Fruit fly (Drosophila melanogaster) whole organism, embryonic: Measurements from ENCODE around the gene CG31792.

ENCODE experiments used
- Blimp-1 ChIP-seq: fragments of 200-800 bp; sonication (Bioruptor generic); optimal IDR thresholded peaks from 3 replicates; lab custom pipeline; 2018; ENCODE audit warnings: missing biosample characterization, missing genetic modification characterization, mild to moderate bottlenecking, moderate library complexity, missing genetic modification reagents
- CG10267 ChIP-seq: fragments of 200-800 bp; sonication (Bioruptor generic); optimal IDR thresholded peaks from 2 replicates; lab custom pipeline; 2018; ENCODE audit warnings: missing biosample characterization, mild to moderate bottlenecking, missing genetic modification characterization, moderate library complexity
- CG10274 ChIP-seq: fragments of 200-800 bp; sonication (Bioruptor generic); optimal IDR thresholded peaks from 3 replicates; lab custom pipeline; 2017; ENCODE audit warnings: missing biosample characterization, mild to moderate bottlenecking, missing genetic modification characterization
- CG11695 ChIP-seq: fragments of 200-800 bp; sonication (Bioruptor generic); IDR thresholded peaks from 3 replicates; pipeline ENCODE4 v1.3.6; 2022; ENCODE audit warnings: missing biosample characterization, missing genetic modification characterization
- CG12104 ChIP-seq: fragments of 200-800 bp; sonication (Bioruptor generic); optimal IDR thresholded peaks from 3 replicates; lab custom pipeline; 2016; ENCODE audit warnings: missing biosample characterization, missing genetic modification characterization
- CG12219 ChIP-seq: fragments of 200-800 bp; sonication (Bioruptor generic); optimal IDR thresholded peaks from 3 replicates; lab custom pipeline; 2018; ENCODE audit warnings: missing biosample characterization, mild to moderate bottlenecking, missing genetic modification characterization
- CG12299 ChIP-seq: fragments of 200-800 bp; sonication (Bioruptor generic); optimal IDR thresholded peaks from 2 replicates; lab custom pipeline; 2018; ENCODE audit warnings: missing biosample characterization, mild to moderate bottlenecking, missing genetic modification characterization
- CG12769 ChIP-seq: fragments of 200-800 bp; sonication (Bioruptor generic); optimal IDR thresholded peaks from 2 replicates; lab custom pipeline; 2019; ENCODE audit warnings: missing biosample characterization, mild to moderate bottlenecking, missing genetic modification characterization, moderate library complexity
- CG13424 ChIP-seq: fragments of 200-800 bp; sonication (Bioruptor generic); optimal IDR thresholded peaks from 2 replicates; lab custom pipeline; 2019; ENCODE audit warnings: missing biosample characterization, mild to moderate bottlenecking, missing genetic modification characterization, moderate library complexity
- CG13624 ChIP-seq: fragments of 200-800 bp; sonication (Bioruptor generic); optimal IDR thresholded peaks from 2 replicates; lab custom pipeline; 2016; ENCODE audit warnings: missing biosample characterization, missing genetic modification characterization
- CG15011 ChIP-seq: fragments of 200-800 bp; sonication (Bioruptor generic); optimal IDR thresholded peaks from 3 replicates; lab custom pipeline; 2018; ENCODE audit warnings: missing biosample characterization, mild to moderate bottlenecking, missing genetic modification characterization
- CG15696 ChIP-seq: fragments of 200-800 bp; sonication (Bioruptor generic); optimal IDR thresholded peaks from 2 replicates; lab custom pipeline; 2019; ENCODE audit warnings: missing biosample characterization, mild to moderate bottlenecking, missing genetic modification characterization, moderate library complexity
- CG17359 ChIP-seq: fragments of 200-800 bp; sonication (Bioruptor generic); optimal IDR thresholded peaks from 3 replicates; lab custom pipeline; 2018; ENCODE audit warnings: missing biosample characterization, mild to moderate bottlenecking, missing genetic modification characterization, moderate library complexity
- CG18476 ChIP-seq: fragments of 200-800 bp; sonication (Bioruptor generic); optimal IDR thresholded peaks from 2 replicates; lab custom pipeline; 2016; ENCODE audit warnings: missing biosample characterization, mild to moderate bottlenecking, missing genetic modification characterization
- CG2129 ChIP-seq: fragments of 200-800 bp; sonication (Bioruptor generic); IDR thresholded peaks from 2 replicates; pipeline ENCODE4 v1.3.6; 2022; ENCODE audit warnings: missing biosample characterization, missing genetic modification characterization; ENCODE audit not compliant: partially characterized antibody
- CG3407 ChIP-seq: fragments of 200-800 bp; sonication (Bioruptor generic); optimal IDR thresholded peaks from 2 replicates; lab custom pipeline; 2018; ENCODE audit warnings: missing biosample characterization, mild to moderate bottlenecking, missing genetic modification characterization
- CG3995 ChIP-seq: fragments of 200-800 bp; sonication (Bioruptor generic); optimal IDR thresholded peaks from 3 replicates; lab custom pipeline; 2016; ENCODE audit warnings: missing biosample characterization, missing genetic modification characterization
- CG4424 ChIP-seq: fragments of 200-800 bp; sonication (Bioruptor generic); optimal IDR thresholded peaks from 3 replicates; lab custom pipeline; 2016; ENCODE audit warnings: missing biosample characterization, missing genetic modification characterization
- CG6175 ChIP-seq: fragments of 200-800 bp; sonication (Bioruptor generic); IDR thresholded peaks from 3 replicates; pipeline ENCODE4 v1.3.6; 2022; ENCODE audit warnings: missing biosample characterization, missing genetic modification characterization
- CG6813 ChIP-seq: fragments of 200-800 bp; sonication (Bioruptor generic); optimal IDR thresholded peaks from 2 replicates; lab custom pipeline; 2017; ENCODE audit warnings: missing biosample characterization, missing genetic modification characterization, mild to moderate bottlenecking, moderate library complexity, missing genetic modification reagents
- CG9215 ChIP-seq: fragments of 200-800 bp; sonication (Bioruptor generic); IDR thresholded peaks from 2 replicates; pipeline ENCODE4 v1.3.6; 2022; ENCODE audit warnings: missing biosample characterization, missing genetic modification characterization
- CkIIα-i1 ChIP-seq: fragments of 200-800 bp; sonication (Bioruptor generic); IDR thresholded peaks from 2 replicates; pipeline ENCODE4 v1.3.6; 2022; ENCODE audit warnings: missing biosample characterization, missing genetic modification characterization
- Doc2 ChIP-seq: fragments of 200-800 bp; sonication (Bioruptor generic); IDR thresholded peaks from 2 replicates; pipeline ENCODE4 v1.3.6; 2022; ENCODE audit warnings: missing biosample characterization, missing genetic modification characterization
- Ets65A ChIP-seq: fragments of 200-800 bp; sonication (Bioruptor generic); peaks from one replicate; lab custom pipeline; 2016; ENCODE audit warnings: missing biosample characterization, missing genetic modification characterization
- Max ChIP-seq: fragments of 200-800 bp; sonication (Bioruptor generic); optimal IDR thresholded peaks from 2 replicates; lab custom pipeline; 2016; ENCODE audit warnings: missing biosample characterization, mild to moderate bottlenecking, missing genetic modification characterization
- Nf-YB ChIP-seq: fragments of 200-800 bp; sonication (Bioruptor generic); optimal IDR thresholded peaks from 3 replicates; lab custom pipeline; 2019; ENCODE audit warnings: missing biosample characterization, mild to moderate bottlenecking, missing genetic modification characterization, moderate library complexity
- NfI ChIP-seq: fragments of 200-800 bp; sonication (Bioruptor generic); optimal IDR thresholded peaks from 3 replicates; lab custom pipeline; 2018; ENCODE audit warnings: missing biosample characterization, mild to moderate bottlenecking, missing genetic modification characterization, moderate library complexity
- Poxn ChIP-seq: fragments of 200-800 bp; sonication (Bioruptor generic); IDR thresholded peaks from 2 replicates; pipeline ENCODE4 v1.3.6; 2022; ENCODE audit warnings: missing biosample characterization, missing genetic modification characterization
- Ravus ChIP-seq: fragments of 200-800 bp; sonication (Bioruptor generic); IDR thresholded peaks from 2 replicates; pipeline ENCODE4 v1.3.6; 2022; ENCODE audit warnings: missing biosample characterization, missing genetic modification characterization
- Taf1 ChIP-seq: fragments of 200-800 bp; sonication (Bioruptor generic); IDR thresholded peaks from 2 replicates; pipeline ENCODE4 v1.3.6; 2022; ENCODE audit warnings: missing biosample characterization, missing genetic modification characterization
- btn ChIP-seq: fragments of 200-800 bp; sonication (Bioruptor generic); optimal IDR thresholded peaks from 2 replicates; lab custom pipeline; 2016; ENCODE audit warnings: missing biosample characterization, missing genetic modification characterization
- chif ChIP-seq, 2 experiments: fragments of 200-800 bp; sonication (Bioruptor generic); optimal IDR thresholded peaks; 3 replicates each; lab custom pipeline; 2016; ENCODE audit warnings: missing biosample characterization in 2 of 2, missing genetic modification characterization in 2 of 2
- ci ChIP-seq: fragments of 200-800 bp; sonication (Bioruptor generic); IDR thresholded peaks from 3 replicates; pipeline ENCODE4 v1.3.6; 2022; ENCODE audit warnings: missing biosample characterization, missing genetic modification characterization
- crp ChIP-seq, 2 experiments: fragments of 200-800 bp; sonication (Bioruptor generic); optimal IDR thresholded peaks; 2 replicates in 1 of 2; 3 replicates in 1 of 2; lab custom pipeline; 2017; ENCODE audit warnings: missing biosample characterization in 2 of 2, missing genetic modification characterization in 2 of 2, mild to moderate bottlenecking in 1 of 2, moderate library complexity in 1 of 2
- da ChIP-seq: fragments of 200-800 bp; sonication (Bioruptor generic); optimal IDR thresholded peaks from 2 replicates; lab custom pipeline; 2016; ENCODE audit warnings: missing biosample characterization, missing genetic modification characterization
- gcm ChIP-seq: fragments of 200-800 bp; sonication (Bioruptor generic); optimal IDR thresholded peaks from 2 replicates; lab custom pipeline; 2019; ENCODE audit warnings: missing biosample characterization, mild to moderate bottlenecking, missing genetic modification characterization, moderate library complexity
- ind ChIP-seq: fragments of 200-800 bp; sonication (Bioruptor generic); optimal IDR thresholded peaks from 3 replicates; lab custom pipeline; 2016; ENCODE audit warnings: missing biosample characterization, missing genetic modification characterization
- lola ChIP-seq, 3 experiments: fragments of >200 bp in 2 of 3; fragments of 200-800 bp in 1 of 3; sonication (Bioruptor generic) in 1 of 3; optimal IDR thresholded peaks; 2 replicates each; lab custom pipeline; 2017 to 2019; ENCODE audit warnings: missing biosample characterization in 3 of 3, missing genetic modification characterization in 3 of 3, mild to moderate bottlenecking in 1 of 3, moderate library complexity in 1 of 3
- mam ChIP-seq: fragments of 200-800 bp; sonication (Bioruptor generic); optimal IDR thresholded peaks from 3 replicates; lab custom pipeline; 2016; ENCODE audit warnings: missing biosample characterization, missing genetic modification characterization
- onecut ChIP-seq: fragments of 200-800 bp; sonication (Bioruptor generic); IDR thresholded peaks from 2 replicates; pipeline ENCODE4 v1.3.6; 2022; ENCODE audit warnings: missing biosample characterization, missing genetic modification characterization
- org-1 ChIP-seq: fragments of 200-800 bp; sonication (Bioruptor generic); optimal IDR thresholded peaks from 2 replicates; lab custom pipeline; 2017; ENCODE audit warnings: missing biosample characterization, missing genetic modification characterization
- pho ChIP-seq: fragments of 200-800 bp; sonication (Bioruptor generic); optimal IDR thresholded peaks from 2 replicates; lab custom pipeline; 2016; ENCODE audit warnings: missing biosample characterization, missing genetic modification characterization
- rib ChIP-seq: fragments of 200-800 bp; sonication (Bioruptor generic); IDR thresholded peaks from 2 replicates; pipeline ENCODE4 v1.3.6; 2022; ENCODE audit warnings: missing biosample characterization, missing genetic modification characterization
- sens-2 ChIP-seq: fragments of 200-800 bp; sonication (Bioruptor generic); IDR thresholded peaks from 2 replicates; pipeline ENCODE4 v1.3.6; 2022; ENCODE audit warnings: missing biosample characterization, missing genetic modification characterization
- seq ChIP-seq: fragments of 200-800 bp; sonication (Bioruptor generic); IDR thresholded peaks from 2 replicates; pipeline ENCODE4 v1.3.6; 2022; ENCODE audit warnings: missing biosample characterization, missing genetic modification characterization
- slbo ChIP-seq: fragments of 200-800 bp; sonication (Bioruptor generic); IDR thresholded peaks from 2 replicates; pipeline ENCODE4 v1.3.6; 2022; ENCODE audit warnings: missing biosample characterization, missing genetic modification characterization
- sqz ChIP-seq: fragments of 200-800 bp; sonication (Bioruptor generic); optimal IDR thresholded peaks from 3 replicates; lab custom pipeline; 2018; ENCODE audit warnings: missing biosample characterization, mild to moderate bottlenecking, missing genetic modification characterization
- unc-4 ChIP-seq: fragments of 200-800 bp; sonication (Bioruptor generic); IDR thresholded peaks from 2 replicates; pipeline ENCODE4 v1.3.6; 2022; ENCODE audit warnings: missing biosample characterization, missing genetic modification characterization; ENCODE audit not compliant: partially characterized antibody
- unpg ChIP-seq: fragments of 200-800 bp; sonication (Bioruptor generic); optimal IDR thresholded peaks from 3 replicates; lab custom pipeline; 2018; ENCODE audit warnings: missing biosample characterization, mild to moderate bottlenecking, missing genetic modification characterization, moderate library complexity
- vvl ChIP-seq: fragments of 200-800 bp; sonication (Bioruptor generic); IDR thresholded peaks from 2 replicates; pipeline ENCODE4 v1.3.6; 2022; ENCODE audit warnings: missing biosample characterization, missing genetic modification characterization

The CG31792 gene

DNA sequence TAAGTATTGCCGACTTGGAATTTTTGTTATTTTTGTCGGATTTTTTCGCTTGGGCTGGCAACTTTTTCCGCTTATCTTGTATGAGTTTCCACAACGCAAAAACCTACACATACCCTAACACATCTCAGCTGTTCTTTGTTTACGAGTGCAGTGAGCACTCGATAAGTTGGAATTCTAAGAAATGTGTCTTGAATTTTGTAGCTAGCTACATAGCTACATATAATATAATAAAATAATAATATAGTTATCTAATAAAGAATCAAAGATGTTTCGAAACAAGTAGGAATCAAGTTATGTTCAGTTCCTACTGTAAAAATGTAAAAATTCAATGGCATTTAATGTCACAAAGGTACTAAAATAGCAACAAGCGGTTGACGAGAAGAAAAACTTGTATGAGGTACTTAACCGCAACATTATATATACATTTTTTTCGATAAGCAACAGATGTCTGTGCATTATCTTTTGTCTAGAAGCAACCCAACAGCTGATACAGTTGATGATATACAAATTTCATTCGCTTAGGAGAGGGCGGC lies 40.0 kb upstream of the CG31792 start, which contains the start of gene Bhmt (continued):
- peak; percentile 80 for TF ChIP-seq vvl (GFP tag; lab: Robert Waterston, UW)
- TF ChIP-seq crp (GFP tag; optimal IDR thresholded peaks at IDR 0.05; lab: Kevin White, UChicago) = peak in 1 of 2 experiments; percentile 77
- TF ChIP-seq Taf1 (GFP tag; lab: Robert Waterston, UW) = peak; percentile 33; the same call in 1 of the 2 replicates
- 0 out of 2 replicates have a peak, but pooled peaks have one; percentile 23 for TF ChIP-seq Poxn (GFP tag; lab: Robert Waterston, UW)
- peak; percentile 45 for TF ChIP-seq CG4424 (GFP tag; lab: Kevin White, UChicago)
- peak; percentile 6 for TF ChIP-seq CG10274 (GFP tag; lab: Kevin White, UChicago)
- peak; percentile 56 for TF ChIP-seq CG17359 (tag; lab: Kevin White, UChicago)
- no peak for TF ChIP-seq sens-2 (GFP tag; lab: Robert Waterston, UW)
- peak; percentile 44 for TF ChIP-seq Ets65A (GFP tag; lab: Kevin White, UChicago)
- peak; percentile 14 for TF ChIP-seq CG12219
- TF ChIP-seq CG3995 (GFP tag; lab: Kevin White, UChicago) = no peak
- TF ChIP-seq gcm (GFP tag; lab: Kevin White, UChicago) = peak; percentile 25
- TF ChIP-seq CkIIα-i1 (GFP tag; lab: Robert Waterston, UW) = no peak
- peak; percentile 39 for TF ChIP-seq CG13624 (GFP tag; lab: Kevin White, UChicago)
- TF ChIP-seq unc-4 = no peak
- TF ChIP-seq CG12299 (tag; lab: Kevin White, UChicago) = peak; percentile 47
- peak; percentile 40 for TF ChIP-seq Nf-YB (GFP tag; lab: Kevin White, UChicago)
- peak; percentile 37 for TF ChIP-seq org-1 (GFP tag; lab: Kevin White, UChicago)
- no peak for TF ChIP-seq lola (GFP tag; optimal IDR thresholded peaks at IDR 0.05; lab: Kevin White, UChicago)
- TF ChIP-seq Blimp-1 (GFP tag; lab: Kevin White, UChicago) = peak; percentile 44
- TF ChIP-seq slbo (GFP tag; lab: Robert Waterston, UW) = peak; percentile 83
- TF ChIP-seq mam (GFP tag; lab: Kevin White, UChicago) = peak; percentile 21
- TF ChIP-seq Doc2 = no peak
- TF ChIP-seq CG13424 (tag; lab: Kevin White, UChicago) = peak; percentile 58
- peak; percentile 47 for TF ChIP-seq Ravus
- TF ChIP-seq CG11695 (GFP tag; lab: Robert Waterston, UW) = peak; percentile 74; the same call in 2 of the 3 replicates
- TF ChIP-seq CG15696 (tag; lab: Kevin White, UChicago) = peak; percentile 32
- peak; percentile 66 for TF ChIP-seq CG10267
- TF ChIP-seq CG12769 (tag; lab: Kevin White, UChicago) = peak; percentile 43
- no peak; the same call in 2 of the 3 replicates for TF ChIP-seq CG6175 (GFP tag; lab: Robert Waterston, UW)
- TF ChIP-seq onecut (GFP tag; lab: Robert Waterston, UW) = no peak
- TF ChIP-seq btn (GFP tag; lab: Kevin White, UChicago) = no peak
- peak; percentile 20 for TF ChIP-seq Max
- TF ChIP-seq CG12104 = peak; percentile 47
- no peak for TF ChIP-seq sqz (GFP tag; lab: Kevin White, UChicago)
- peak; percentile 64 for TF ChIP-seq seq (GFP tag; lab: Robert Waterston, UW)
- TF ChIP-seq ind (GFP tag; lab: Kevin White, UChicago) = peak; percentile 62
- peak; percentile 60 for TF ChIP-seq CG6813 (GFP tag; lab: Kevin White, UChicago)
- no peak for TF ChIP-seq da
- peak; percentile 16; the same call in 1 of the 2 replicates for TF ChIP-seq rib (GFP tag; lab: Robert Waterston, UW)
- TF ChIP-seq CG15011 = peak; percentile 11
- TF ChIP-seq ci = peak; percentile 60; the same call in 1 of the 3 replicates
- TF ChIP-seq unpg (GFP tag; lab: Kevin White, UChicago) = peak; percentile 71
- TF ChIP-seq CG18476 (GFP tag; lab: Kevin White, UChicago) = no peak
- peak; percentile 8 for TF ChIP-seq CG3407
- peak; percentile 70 for TF ChIP-seq NfI (GFP tag; lab: Kevin White, UChicago)
- TF ChIP-seq CG2129 (GFP tag; lab: Robert Waterston, UW) = no peak
- TF ChIP-seq chif (GFP tag; optimal IDR thresholded peaks at IDR 0.05; lab: Kevin White, UChicago) = no peak
- no peak for TF ChIP-seq pho (GFP tag; lab: Kevin White, UChicago)
- peak; percentile 67 for TF ChIP-seq CG9215 (GFP tag; lab: Robert Waterston, UW)
